Worm (Caenorhabditis elegans): ENCODE measurements around the gene F54E7.9.

F54E7.9 gene

ce11 chrIII:5697963-5698730, 20.5 kb upstream of the F54E7.9 start, which contains the start of the genes lgg-3 and rgs-5 (continued):
- no peak for TF ChIP-seq sma-3 (GFP tag; optimal IDR thresholded peaks at IDR 0.05)
- peak; percentile 1 to 65 for TF ChIP-seq lsy-2 (tag; optimal IDR thresholded peaks at IDR 0.05)
- peak; percentile 56 for TF ChIP-seq C34F6.9 (tag; optimal IDR thresholded peaks at IDR 0.05)
- TF ChIP-seq R02D3.7 (tag; optimal IDR thresholded peaks at IDR 0.05) = no peak
- peak; percentile 53 for TF ChIP-seq crh-2 (tag; optimal IDR thresholded peaks at IDR 0.05)
- no peak for TF ChIP-seq sem-4 (tag; optimal IDR thresholded peaks at IDR 0.05)
- TF ChIP-seq snpc-4 (tag; optimal IDR thresholded peaks at IDR 0.05) = peak; percentile 34
- TF ChIP-seq mab-5 (tag; optimal IDR thresholded peaks at IDR 0.05) = no peak
- TF ChIP-seq skn-1 (tag; optimal IDR thresholded peaks at IDR 0.05) = no peak

ce11 chrIII:5697266-5697665, 19.6 kb upstream of the F54E7.9 start, which contains the start of gene B0336.7:
Gene B0336.7, minus strand, starts transcription at chrIII:5697366.
- TF ChIP-seq mdl-1 (tag; optimal IDR thresholded peaks at IDR 0.05) (no peak), nhr-21 (tag; optimal IDR thresholded peaks at IDR 0.05) (no peak), ZK546.5 (tag; optimal IDR thresholded peaks at IDR 0.05) (no peak), nhr-237 (tag; optimal IDR thresholded peaks at IDR 0.05) (no peak), ztf-11 (tag; optimal IDR thresholded peaks at IDR 0.05) (no peak), ztf-4 (tag; optimal IDR thresholded peaks at IDR 0.05) (no peak), snpc-4 (tag; optimal IDR thresholded peaks at IDR 0.05) (no peak), unc-55 (GFP tag; optimal IDR thresholded peaks at IDR 0.05) (no peak), lin-39 (tag; optimal IDR thresholded peaks at IDR 0.05) (no peak), nhr-129 (tag; optimal IDR thresholded peaks at IDR 0.05) (no peak), gmeb-1 (tag; optimal IDR thresholded peaks at IDR 0.05) (no peak)

- TF ChIP-seq nhr-10 (tag; optimal IDR thresholded peaks at IDR 0.05) (no peak), elt-3 (tag; optimal IDR thresholded peaks at IDR 0.05) (no peak), zag-1 (tag; optimal IDR thresholded peaks at IDR 0.05) (no peak), mdl-1 (tag; optimal IDR thresholded peaks at IDR 0.05) (no peak), mab-5 (tag; optimal IDR thresholded peaks at IDR 0.05) (no peak), snpc-4 (tag; optimal IDR thresholded peaks at IDR 0.05) (no peak), fos-1 (tag; optimal IDR thresholded peaks at IDR 0.05) (no peak), nhr-6 (tag; optimal IDR thresholded peaks at IDR 0.05) (no peak), elt-1 (tag; optimal IDR thresholded peaks at IDR 0.05) (no peak), nhr-21 (tag; optimal IDR thresholded peaks at IDR 0.05) (no peak), gmeb-1 (tag; optimal IDR thresholded peaks at IDR 0.05) (no peak), peb-1 (tag; optimal IDR thresholded peaks at IDR 0.05) (no peak), sma-3 (GFP tag; optimal IDR thresholded peaks at IDR 0.05) (no peak), nhr-11 (tag; optimal IDR thresholded peaks at IDR 0.05) (no peak), F13H6.1 (tag; optimal IDR thresholded peaks at IDR 0.05) (no peak), sem-4 (tag; optimal IDR thresholded peaks at IDR 0.05) (no peak), blmp-1 (tag; optimal IDR thresholded peaks at IDR 0.05; ENCODE audit: insufficient read depth) (no peak)
Measured at ce11 chrIII:5693736-5694135, 16.0 kb upstream of the F54E7.9 start, which contains the start of gene B0336.13. Gene B0336.13, plus strand, starts transcription at chrIII:5694036.

- TF ChIP-seq unc-55 (GFP tag; optimal IDR thresholded peaks at IDR 0.05) (peak; percentile 59), lin-11 (tag; optimal IDR thresholded peaks at IDR 0.05) (peak; percentile 14), nhr-12 (tag; optimal IDR thresholded peaks at IDR 0.05) (no peak), lsy-2 (tag; optimal IDR thresholded peaks at IDR 0.05) (peak in 1 of 2 experiments; percentile 30), ceh-82 (tag; optimal IDR thresholded peaks at IDR 0.05) (no peak), lin-39 (tag; optimal IDR thresholded peaks at IDR 0.05) (no peak), nhr-129 (tag; optimal IDR thresholded peaks at IDR 0.05) (peak; percentile 6), egl-27 (tag; optimal IDR thresholded peaks at IDR 0.05) (no peak), C34F6.9 (tag; optimal IDR thresholded peaks at IDR 0.05) (peak; percentile 27)
Measured at ce11 chrIII:5692690-5693089, 15.0 kb upstream of the F54E7.9 start, which contains the start of the genes abi-1 and arle-14. Gene abi-1, minus strand, starts transcription at chrIII:5692740. Gene arle-14, plus strand, starts transcription at chrIII:5692906.

ce11 chrIII:5691826-5692225, 14.1 kb upstream of the F54E7.9 start:
- no peak for TF ChIP-seq sma-3 (GFP tag; optimal IDR thresholded peaks at IDR 0.05)
- TF ChIP-seq Y55F3AM.14 (GFP tag; optimal IDR thresholded peaks at IDR 0.05) = no peak
- TF ChIP-seq sma-9 (GFP tag; optimal IDR thresholded peaks at IDR 0.05) = no peak
- TF ChIP-seq sma-9 (tag; optimal IDR thresholded peaks at IDR 0.05) = no peak
- TF ChIP-seq fos-1 (tag; optimal IDR thresholded peaks at IDR 0.05) = no peak
- no peak for TF ChIP-seq nhr-12 (tag; optimal IDR thresholded peaks at IDR 0.05)
- no peak for TF ChIP-seq snpc-4 (tag; optimal IDR thresholded peaks at IDR 0.05)
- TF ChIP-seq sem-4 (tag; optimal IDR thresholded peaks at IDR 0.05) = no peak
- no peak for TF ChIP-seq skn-1 (tag; optimal IDR thresholded peaks at IDR 0.05)
- no peak for TF ChIP-seq lsy-2 (tag; optimal IDR thresholded peaks at IDR 0.05)
- TF ChIP-seq egl-27 (tag; optimal IDR thresholded peaks at IDR 0.05) = no peak
- no peak for TF ChIP-seq ceh-16 (tag; optimal IDR thresholded peaks at IDR 0.05)
- no peak for TF ChIP-seq gmeb-1 (tag; optimal IDR thresholded peaks at IDR 0.05)
- no peak for TF ChIP-seq alr-1 (tag; optimal IDR thresholded peaks at IDR 0.05)
- no peak for TF ChIP-seq elt-3 (tag; optimal IDR thresholded peaks at IDR 0.05)
- no peak for TF ChIP-seq zag-1 (tag; optimal IDR thresholded peaks at IDR 0.05)
